Fruit fly (Drosophila melanogaster) whole organism: ENCODE measurements around the gene Or83a.

Experiments
- CG8478 ChIP-seq: fragments of >200 bp; optimal IDR thresholded peaks from 2 replicates; lab custom pipeline; 2018; ENCODE audit warnings: inconsistent platforms
- pan ChIP-seq: fragments of >200 bp; optimal IDR thresholded peaks from 2 replicates; lab custom pipeline; 2017
- psq ChIP-seq: fragments of >200 bp; optimal IDR thresholded peaks from 2 replicates; lab custom pipeline; 2017

DNA sequence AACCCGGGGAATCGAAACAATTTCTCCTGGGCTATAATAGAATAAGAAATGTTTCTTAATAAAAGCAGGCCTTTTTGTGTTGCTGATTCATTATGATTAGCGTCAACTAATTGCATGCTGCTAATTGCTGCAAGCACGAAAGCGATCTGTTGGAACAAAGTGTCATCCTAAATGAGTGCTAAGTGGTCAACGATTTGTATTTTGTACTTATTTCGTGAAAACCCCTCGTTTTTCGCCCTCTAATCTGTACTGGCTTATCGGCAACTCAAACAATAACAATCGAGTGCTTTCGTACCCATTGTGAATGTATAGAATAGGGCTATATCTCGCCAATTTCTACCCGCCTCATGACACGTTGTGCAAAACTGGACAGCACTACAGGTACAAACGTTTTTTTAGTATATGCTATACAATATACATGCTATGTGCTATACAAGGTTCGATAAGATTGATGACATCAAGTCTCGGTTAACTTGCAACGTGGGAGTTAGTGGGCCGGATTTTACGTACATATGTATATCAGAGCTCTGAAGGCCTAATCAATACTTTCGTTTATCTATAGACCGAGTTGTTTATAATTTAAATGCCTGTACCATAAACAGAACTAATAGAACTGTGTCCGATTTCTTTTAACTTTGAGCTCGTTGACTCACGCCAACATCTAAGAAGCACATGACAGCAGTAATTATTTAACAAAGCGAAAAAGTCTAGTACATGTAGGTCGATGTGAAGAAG lies 34.3 kb downstream of the Or83a start:
- TF ChIP-seq psq (lab: Kevin White, UChicago) (no peak), CG8478 (no peak), pan (lab: Kevin White, UChicago) (no peak)
